Worm (Caenorhabditis elegans): ENCODE data around the gene T05C12.1.
A peak's percentile ranks its signal among the peaks of the same experiment; 100 is the strongest.

The T05C12.1 gene

DNA sequence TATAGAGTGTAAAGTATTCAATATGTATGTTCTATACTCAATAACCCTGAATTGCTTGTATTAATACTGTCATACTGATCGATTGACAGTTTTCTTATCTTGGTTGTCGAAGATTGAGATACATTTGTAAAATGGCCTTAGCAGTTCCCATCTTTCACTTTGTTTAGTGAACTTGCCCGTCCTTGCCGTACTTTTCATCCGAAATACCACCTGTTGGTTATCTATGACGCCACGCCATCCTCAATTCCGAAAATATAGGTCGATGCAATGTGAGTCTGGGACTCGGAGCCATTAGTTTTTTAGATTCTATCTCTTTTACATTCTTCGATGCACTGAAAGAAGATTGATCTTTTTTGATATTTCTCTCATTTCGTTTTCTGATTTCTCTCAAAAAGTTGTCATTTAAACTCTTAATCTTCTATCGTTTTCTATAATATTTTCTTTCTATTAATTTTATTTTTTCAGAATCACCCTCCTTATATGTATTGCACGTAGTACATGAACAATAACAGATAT lies 43.9 kb upstream of the T05C12.1 start, which contains the start of gene ulp-4:
ulp-4 (plus strand) TSS at position 466 of the 516 bp plus-strand sequence.
- no peak for TF ChIP-seq cog-1 (tag; optimal IDR thresholded peaks at IDR 0.05)
- no peak for TF ChIP-seq klf-2 (GFP tag; conservative IDR thresholded peaks at IDR 0.05)
- TF ChIP-seq ztf-23 (GFP tag; IDR thresholded peaks at IDR 0.05), result no peak
- TF ChIP-seq ref-1 (GFP tag; conservative IDR thresholded peaks at IDR 0.05), result no peak
- no peak for TF ChIP-seq med-1 (GFP tag; optimal IDR thresholded peaks at IDR 0.05; ENCODE audit: insufficient read depth)
- TF ChIP-seq flt-1 (GFP tag; IDR thresholded peaks at IDR 0.05), result no peak
- no peak for TF ChIP-seq T22C8.4 (GFP tag; IDR thresholded peaks at IDR 0.05)
- TF ChIP-seq tab-1 (GFP tag; IDR thresholded peaks at IDR 0.05), result no peak
- no peak for TF ChIP-seq ztf-29 (GFP tag; IDR thresholded peaks at IDR 0.05)

DNA sequence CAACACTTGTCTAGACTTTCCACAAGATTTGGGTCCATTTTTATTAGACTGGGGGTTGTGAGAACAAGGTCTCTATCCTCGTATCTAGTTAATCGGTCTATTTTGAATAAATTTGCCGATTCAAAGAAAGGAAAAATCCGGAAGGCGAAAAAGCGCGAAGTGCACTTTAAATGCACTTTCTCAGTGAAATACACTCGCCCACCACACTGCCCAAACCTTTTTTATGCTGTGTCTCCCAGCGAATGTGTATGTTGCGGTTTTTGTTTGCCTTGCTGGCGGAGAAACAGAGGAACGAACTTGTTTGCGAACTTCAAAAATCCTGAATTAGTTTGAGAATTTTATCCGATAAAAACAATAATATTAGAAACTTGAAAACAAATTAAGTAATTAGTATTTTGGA lies 42.7 kb upstream of the T05C12.1 start:
- TF ChIP-seq T22C8.4 (GFP tag; IDR thresholded peaks at IDR 0.05), result no peak
- no peak for TF ChIP-seq ref-1 (GFP tag; conservative IDR thresholded peaks at IDR 0.05)
- TF ChIP-seq cog-1 (tag; optimal IDR thresholded peaks at IDR 0.05), result no peak

DNA sequence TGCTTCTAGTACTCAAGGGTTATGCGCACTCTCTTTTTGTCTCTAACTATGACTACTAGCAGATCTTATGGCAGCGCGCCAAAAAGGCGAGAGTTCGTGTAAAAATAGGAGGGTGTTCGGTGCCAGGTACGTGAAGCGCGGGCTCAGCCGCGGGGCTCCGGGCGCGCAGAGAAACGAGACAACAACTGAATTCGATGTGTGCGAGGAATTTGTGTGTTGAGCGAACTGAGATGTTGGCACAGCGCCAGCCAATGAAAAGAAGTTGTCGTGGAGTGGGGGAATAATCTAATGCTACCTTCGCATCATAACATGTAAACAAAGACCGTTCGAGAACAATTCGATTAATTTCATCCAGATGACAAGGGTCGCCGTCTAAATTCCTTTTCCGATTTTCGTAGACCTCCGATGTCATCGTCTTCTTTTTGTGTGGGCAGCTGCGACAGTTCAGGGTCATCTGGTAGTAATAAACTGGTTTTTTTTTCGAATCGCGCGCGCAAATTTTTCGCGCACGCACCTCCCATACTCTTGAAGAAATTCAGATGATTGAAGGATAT lies 42.0 kb upstream of the T05C12.1 start:
- TF ChIP-seq cog-1 (tag; optimal IDR thresholded peaks at IDR 0.05) (no peak), ztf-29 (GFP tag; IDR thresholded peaks at IDR 0.05) (no peak), ref-1 (GFP tag; conservative IDR thresholded peaks at IDR 0.05) (no peak), med-1 (GFP tag; optimal IDR thresholded peaks at IDR 0.05; ENCODE audit: insufficient read depth) (no peak), T22C8.4 (GFP tag; IDR thresholded peaks at IDR 0.05) (no peak), flt-1 (GFP tag; IDR thresholded peaks at IDR 0.05) (0 out of 2 replicates have a peak, but pooled peaks have one; percentile 5), ztf-23 (GFP tag; IDR thresholded peaks at IDR 0.05) (no peak), klf-2 (GFP tag; conservative IDR thresholded peaks at IDR 0.05) (no peak), tab-1 (GFP tag; IDR thresholded peaks at IDR 0.05) (0 out of 2 replicates have a peak, but pooled peaks have one; percentile 25)

DNA sequence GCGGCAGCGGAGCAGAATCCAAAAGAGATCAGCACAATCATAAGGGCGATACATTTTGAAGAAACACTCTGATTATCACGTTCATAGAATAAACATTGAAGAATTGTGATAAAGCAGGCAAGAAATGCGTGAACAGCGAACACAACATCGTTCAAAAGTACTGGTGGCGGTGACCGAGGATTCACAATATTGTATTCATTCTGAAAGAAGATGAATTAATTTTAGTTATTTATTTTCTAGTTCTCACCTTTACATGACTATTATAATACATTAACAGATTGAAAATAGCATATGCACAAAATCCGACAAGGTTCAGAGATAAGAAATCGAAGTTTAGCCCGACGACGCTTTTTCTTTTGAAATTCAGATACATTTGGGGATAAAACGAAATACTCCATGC lies 37.5 kb upstream of the T05C12.1 start:
- TF ChIP-seq ztf-23 (GFP tag; IDR thresholded peaks at IDR 0.05) (no peak), tab-1 (GFP tag; IDR thresholded peaks at IDR 0.05) (no peak), ref-1 (GFP tag; conservative IDR thresholded peaks at IDR 0.05) (no peak), klf-2 (GFP tag; conservative IDR thresholded peaks at IDR 0.05) (no peak), med-1 (GFP tag; optimal IDR thresholded peaks at IDR 0.05; ENCODE audit: insufficient read depth) (no peak), ztf-29 (GFP tag; IDR thresholded peaks at IDR 0.05) (no peak), flt-1 (GFP tag; IDR thresholded peaks at IDR 0.05) (no peak)

DNA sequence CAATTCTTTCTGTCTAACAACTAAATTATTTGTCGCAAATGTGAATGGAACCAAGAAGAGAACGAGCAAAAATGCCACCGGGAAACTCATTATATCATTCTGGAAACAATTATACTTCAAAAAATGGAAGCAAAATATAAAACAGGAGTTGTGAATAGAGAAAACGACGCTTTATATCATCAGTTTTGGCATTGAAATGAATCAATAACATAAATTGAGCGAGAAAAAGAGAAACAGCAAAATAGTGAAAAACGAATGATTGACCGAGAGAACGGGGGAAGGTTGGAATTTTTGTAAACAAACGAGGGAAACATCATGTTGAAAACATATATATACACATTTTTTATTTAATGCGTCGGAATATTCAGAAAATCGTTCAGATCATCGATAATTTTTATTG lies 36.7 kb upstream of the T05C12.1 start, which contains the start of gene ctns-1:
ctns-1 (minus strand) TSS at position 101 of the 400 bp plus-strand sequence.
- no peak for TF ChIP-seq ztf-23 (GFP tag; IDR thresholded peaks at IDR 0.05)
- no peak for TF ChIP-seq T22C8.4 (GFP tag; IDR thresholded peaks at IDR 0.05)
- no peak for TF ChIP-seq tab-1 (GFP tag; IDR thresholded peaks at IDR 0.05)
- TF ChIP-seq klf-2 (GFP tag; conservative IDR thresholded peaks at IDR 0.05), result no peak
- no peak for TF ChIP-seq ztf-29 (GFP tag; IDR thresholded peaks at IDR 0.05)
- TF ChIP-seq flt-1 (GFP tag; IDR thresholded peaks at IDR 0.05), result no peak
- TF ChIP-seq ref-1 (GFP tag; conservative IDR thresholded peaks at IDR 0.05), result no peak
- TF ChIP-seq med-1 (GFP tag; optimal IDR thresholded peaks at IDR 0.05; ENCODE audit: insufficient read depth), result no peak
- no peak for TF ChIP-seq cog-1 (tag; optimal IDR thresholded peaks at IDR 0.05)

DNA sequence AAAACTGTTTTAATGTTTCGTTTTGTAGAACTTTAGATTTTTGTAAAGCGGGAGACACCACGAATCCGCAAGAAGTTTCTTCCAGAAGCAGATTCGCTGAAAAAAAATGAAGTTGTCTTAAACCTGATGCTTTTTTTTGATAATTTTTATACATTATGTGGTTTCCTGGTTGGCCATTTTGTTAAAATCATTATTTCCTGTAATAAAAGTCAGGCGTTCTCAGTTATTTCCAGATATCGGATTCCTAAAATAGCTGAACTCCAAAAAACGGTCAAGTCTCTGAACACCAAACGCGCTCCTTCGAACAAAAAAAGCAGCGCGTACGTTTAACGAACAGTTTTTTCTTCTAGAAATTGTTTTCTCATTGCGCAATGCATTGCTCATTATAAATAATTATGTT lies 36.1 kb upstream of the T05C12.1 start:
- TF ChIP-seq cog-1 (tag; optimal IDR thresholded peaks at IDR 0.05), result peak; percentile 32
- 0 out of 2 replicates have a peak, but pooled peaks have one; percentile 32 for TF ChIP-seq ztf-23 (GFP tag; IDR thresholded peaks at IDR 0.05)
- TF ChIP-seq klf-2 (GFP tag; conservative IDR thresholded peaks at IDR 0.05), result no peak

DNA sequence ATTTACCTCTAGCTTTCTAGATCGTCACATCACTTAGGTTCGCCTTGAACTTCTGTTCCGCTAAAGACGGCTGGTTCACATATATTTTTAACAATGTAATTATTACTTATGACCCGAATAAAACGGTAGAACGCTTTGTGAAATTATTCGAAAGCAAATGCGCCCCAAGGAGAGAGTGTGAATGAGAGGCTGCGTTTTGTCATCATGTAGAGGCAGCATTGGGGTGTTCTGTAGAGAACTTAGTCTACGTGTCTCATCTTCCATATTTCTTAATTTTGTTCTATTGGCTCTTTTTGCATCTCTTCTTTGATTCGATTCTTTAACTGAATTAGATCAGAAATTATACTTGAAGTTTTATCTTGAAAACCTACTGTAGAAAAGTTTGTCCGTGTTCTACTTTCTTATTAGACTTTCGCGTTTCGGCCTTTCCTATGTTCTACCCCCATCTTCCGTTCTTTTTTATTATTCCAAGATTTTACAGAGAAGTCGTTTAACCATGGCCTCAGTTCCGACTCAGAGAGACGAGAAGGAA lies 35.4 kb upstream of the T05C12.1 start, which contains the start of gene cdc-48.2:
cdc-48.2 (plus strand) TSS at position 482 of the 532 bp plus-strand sequence.
- TF ChIP-seq T22C8.4 (GFP tag; IDR thresholded peaks at IDR 0.05), result no peak
- TF ChIP-seq ref-1 (GFP tag; conservative IDR thresholded peaks at IDR 0.05), result no peak

DNA sequence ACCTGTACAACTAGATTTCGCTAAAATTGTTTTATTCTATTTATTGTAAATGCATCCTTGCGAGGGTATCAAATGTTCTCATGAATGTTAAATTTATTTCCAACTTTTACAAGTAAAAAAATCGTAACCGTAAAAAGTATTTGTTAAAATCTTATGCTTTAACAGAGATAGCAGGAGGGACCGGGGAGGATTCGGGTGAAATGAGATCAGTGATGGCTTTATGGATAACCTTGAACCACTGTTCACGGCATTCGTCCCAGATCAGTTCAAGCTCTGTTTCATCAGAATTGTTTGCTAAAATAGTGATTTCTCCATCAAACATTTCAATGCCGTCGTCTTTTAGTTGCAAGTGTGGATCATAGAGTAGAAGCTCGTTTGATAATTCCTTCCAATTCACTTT lies 32.3 kb upstream of the T05C12.1 start:
- TF ChIP-seq cog-1 (tag; optimal IDR thresholded peaks at IDR 0.05), result no peak
- no peak for TF ChIP-seq flt-1 (GFP tag; IDR thresholded peaks at IDR 0.05)
- no peak for TF ChIP-seq T22C8.4 (GFP tag; IDR thresholded peaks at IDR 0.05)
- no peak for TF ChIP-seq ref-1 (GFP tag; conservative IDR thresholded peaks at IDR 0.05)
- no peak for TF ChIP-seq ztf-29 (GFP tag; IDR thresholded peaks at IDR 0.05)
- no peak for TF ChIP-seq tab-1 (GFP tag; IDR thresholded peaks at IDR 0.05)
- TF ChIP-seq ztf-23 (GFP tag; IDR thresholded peaks at IDR 0.05), result no peak
- TF ChIP-seq med-1 (GFP tag; optimal IDR thresholded peaks at IDR 0.05; ENCODE audit: insufficient read depth), result no peak
- TF ChIP-seq klf-2 (GFP tag; conservative IDR thresholded peaks at IDR 0.05), result no peak

DNA sequence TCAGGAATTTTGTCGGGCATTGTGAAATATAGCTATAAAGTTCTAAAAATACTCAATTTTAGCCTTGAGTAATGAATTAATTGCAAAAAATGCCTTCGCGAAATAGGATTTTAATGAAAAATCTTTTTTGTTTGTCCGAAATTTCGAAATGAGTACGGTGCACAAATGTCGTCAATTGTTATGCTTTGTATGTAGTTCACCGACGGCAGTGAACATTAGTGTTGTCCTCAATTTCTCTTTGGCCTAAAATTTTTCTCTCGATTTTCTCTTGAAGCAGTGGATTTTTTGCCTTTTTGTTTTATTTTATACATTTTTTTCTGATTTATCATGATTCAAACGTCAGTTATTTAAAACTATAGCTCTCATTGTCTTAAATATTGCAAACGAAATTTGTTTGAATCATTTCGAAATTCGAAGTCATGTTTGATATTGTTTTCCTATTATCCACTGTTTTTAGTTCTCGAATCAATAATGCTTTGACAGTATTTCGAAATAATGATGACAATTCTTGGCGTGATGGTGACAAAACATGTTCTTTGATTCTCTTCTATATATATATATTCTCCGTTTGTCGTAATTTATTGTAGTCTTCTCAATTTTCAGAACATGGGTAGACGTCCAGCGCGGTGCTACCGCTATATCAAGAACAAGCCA lies 30.1 kb upstream of the T05C12.1 start, which contains the start of the genes ints-11 and rpl-10:
ints-11 (minus strand) TSS at position 201 of the 654 bp plus-strand sequence.
rpl-10 (plus strand) TSS at position 604 of the 654 bp plus-strand sequence.
- no peak for TF ChIP-seq ztf-29 (GFP tag; IDR thresholded peaks at IDR 0.05)
- TF ChIP-seq med-1 (GFP tag; optimal IDR thresholded peaks at IDR 0.05; ENCODE audit: insufficient read depth), result no peak
- no peak for TF ChIP-seq T22C8.4 (GFP tag; IDR thresholded peaks at IDR 0.05)
- TF ChIP-seq tab-1 (GFP tag; IDR thresholded peaks at IDR 0.05), result no peak
- no peak for TF ChIP-seq klf-2 (GFP tag; conservative IDR thresholded peaks at IDR 0.05)
- no peak for TF ChIP-seq ztf-23 (GFP tag; IDR thresholded peaks at IDR 0.05)
- no peak for TF ChIP-seq cog-1 (tag; optimal IDR thresholded peaks at IDR 0.05)
- TF ChIP-seq ref-1 (GFP tag; conservative IDR thresholded peaks at IDR 0.05), result no peak
- no peak for TF ChIP-seq flt-1 (GFP tag; IDR thresholded peaks at IDR 0.05)

All from whole organism, midembryonic.